Fruit fly (Drosophila melanogaster): Measurements from ENCODE around the gene Utx.

Gene Utx

dm6 chr2L:10231510-10231909 is 47.1 kb downstream of the Utx start, which contains the start of gene ova:
ova (minus strand) TSS chr2L:10231692.
- TF ChIP-seq ttk (optimal IDR thresholded peaks at IDR 0.05) (no peak), psq (optimal IDR thresholded peaks at IDR 0.05) (no peak), h (optimal IDR thresholded peaks at IDR 0.05) (no peak), Sin3A (optimal IDR thresholded peaks at IDR 0.05) (no peak), insv (optimal IDR thresholded peaks at IDR 0.05) (no peak), Myc (optimal IDR thresholded peaks at IDR 0.05) (no peak)

DNA sequence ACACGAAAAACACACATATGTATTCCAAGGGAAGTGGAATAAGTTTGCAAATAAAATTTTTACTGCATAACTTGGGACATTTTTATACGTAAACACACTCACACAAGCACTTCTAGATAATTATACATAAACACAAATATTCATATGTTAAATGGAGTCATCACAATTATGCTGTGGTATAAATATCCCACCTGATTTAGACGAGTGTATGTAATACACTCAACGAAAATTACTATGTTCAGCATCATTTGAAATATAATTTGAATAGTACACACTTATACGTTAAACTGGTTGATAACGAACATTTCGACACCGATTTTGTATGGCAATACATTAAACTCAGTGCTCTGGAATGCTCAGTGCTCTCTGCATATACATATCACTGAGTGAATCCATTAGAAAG is 47.5 kb downstream of the Utx start:
- TF ChIP-seq Sin3A (optimal IDR thresholded peaks at IDR 0.05) = no peak
- TF ChIP-seq insv (optimal IDR thresholded peaks at IDR 0.05) = no peak
- TF ChIP-seq Myc (optimal IDR thresholded peaks at IDR 0.05) = no peak
- no peak for TF ChIP-seq h (optimal IDR thresholded peaks at IDR 0.05)
- no peak for TF ChIP-seq psq (optimal IDR thresholded peaks at IDR 0.05)

DNA sequence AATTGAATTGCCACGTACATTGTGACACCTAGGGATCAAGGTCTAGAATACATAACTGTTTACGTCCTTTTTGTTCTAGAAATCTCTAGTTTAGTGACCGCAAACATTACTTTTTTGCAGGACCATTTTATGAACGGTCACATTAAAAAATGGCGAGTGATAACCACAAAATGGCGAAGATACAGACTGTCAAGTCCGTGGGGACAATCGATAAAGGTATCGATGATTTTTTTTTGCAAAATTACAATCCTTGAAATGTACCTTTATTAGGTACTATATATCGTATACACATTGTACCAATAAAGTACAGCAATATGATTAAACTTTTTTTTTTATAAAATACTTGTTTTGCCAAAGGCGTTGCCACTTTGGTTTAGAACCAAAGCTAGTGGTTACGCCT is 48.2 kb downstream of the Utx start:
- no peak for TF ChIP-seq insv (optimal IDR thresholded peaks at IDR 0.05)
- no peak for TF ChIP-seq psq (optimal IDR thresholded peaks at IDR 0.05)
- no peak for TF ChIP-seq ttk (optimal IDR thresholded peaks at IDR 0.05)
- no peak for TF ChIP-seq Myc (optimal IDR thresholded peaks at IDR 0.05)
- TF ChIP-seq h (optimal IDR thresholded peaks at IDR 0.05) = no peak
- TF ChIP-seq Sin3A (optimal IDR thresholded peaks at IDR 0.05) = no peak

dm6 chr2L:10226724-10227407 is 51.7 kb downstream of the Utx start, which contains the start of gene CG5708:
CG5708 (minus strand) TSS chr2L:10226808.
- TF ChIP-seq insv (optimal IDR thresholded peaks at IDR 0.05) (no peak), Myc (optimal IDR thresholded peaks at IDR 0.05) (no peak), psq (optimal IDR thresholded peaks at IDR 0.05) (no peak)

DNA sequence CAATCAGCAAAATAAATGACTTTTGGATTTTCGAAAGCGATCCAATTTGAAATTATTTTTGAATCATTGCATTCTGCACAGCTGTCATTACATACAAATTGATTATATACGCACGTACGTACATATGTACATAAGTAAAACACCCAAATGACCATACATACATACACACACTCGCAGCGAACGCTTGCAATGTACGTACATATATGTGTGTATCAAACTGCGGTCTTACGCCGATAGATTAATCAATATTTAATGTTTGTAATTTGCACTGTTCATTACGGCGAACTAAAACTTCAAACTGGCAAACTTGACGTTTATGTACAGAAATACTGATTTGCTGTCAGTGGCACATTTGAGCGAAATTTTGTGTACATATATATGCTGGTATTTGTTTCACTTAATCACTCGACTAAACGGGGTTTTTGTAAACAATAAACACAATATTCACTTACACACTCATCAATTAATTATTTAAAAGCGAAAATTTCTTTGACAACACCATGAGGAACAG is 52.3 kb downstream of the Utx start:
- no peak for TF ChIP-seq psq (optimal IDR thresholded peaks at IDR 0.05)
- TF ChIP-seq insv (optimal IDR thresholded peaks at IDR 0.05) = no peak
- TF ChIP-seq h (optimal IDR thresholded peaks at IDR 0.05) = no peak
- no peak for TF ChIP-seq Myc (optimal IDR thresholded peaks at IDR 0.05)
- no peak for TF ChIP-seq ttk (optimal IDR thresholded peaks at IDR 0.05)
- TF ChIP-seq Sin3A (optimal IDR thresholded peaks at IDR 0.05) = no peak

DNA sequence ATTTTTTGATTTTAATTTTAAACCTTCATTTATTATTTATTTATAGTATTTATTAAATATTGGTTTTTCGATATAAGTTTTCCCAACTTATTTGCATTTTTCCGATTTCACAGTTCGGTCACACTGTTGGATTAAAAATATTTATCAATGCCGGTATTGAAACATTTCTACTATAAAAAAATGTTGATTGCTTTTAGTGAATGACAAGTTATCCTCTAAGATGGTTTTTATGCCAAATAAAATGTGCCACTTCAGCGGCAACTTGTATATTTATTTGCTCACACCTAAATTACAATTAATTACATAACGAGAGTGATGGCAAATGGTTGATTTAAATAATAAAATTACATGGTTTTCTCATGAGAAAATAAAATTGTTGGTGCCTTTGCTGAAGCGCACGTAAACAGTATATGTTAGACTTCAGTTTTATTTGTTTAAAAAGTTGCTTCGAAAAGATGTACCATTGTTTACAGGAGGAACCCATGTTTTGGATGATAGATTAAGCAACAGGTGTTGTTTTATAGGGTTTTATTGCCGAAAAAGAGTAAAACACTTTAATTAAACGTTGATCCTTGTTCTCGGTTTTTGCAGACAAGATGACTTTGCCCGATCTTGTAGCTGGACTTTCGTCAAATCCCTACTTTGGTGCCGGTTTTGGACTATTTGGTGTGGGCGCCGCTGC is 55.9 kb downstream of the Utx start, which contains the start of gene Bcs1:
TSS of gene Bcs1 (plus strand) at position 108 of the 682 bp plus-strand sequence.
- TF ChIP-seq psq (optimal IDR thresholded peaks at IDR 0.05) (no peak), ttk (optimal IDR thresholded peaks at IDR 0.05) (no peak), Myc (optimal IDR thresholded peaks at IDR 0.05) (no peak), Sin3A (optimal IDR thresholded peaks at IDR 0.05) (no peak), insv (optimal IDR thresholded peaks at IDR 0.05) (no peak), h (optimal IDR thresholded peaks at IDR 0.05) (no peak)

Measured in Kc167 (cell line).